Worm (Caenorhabditis elegans) whole organism, early embryonic: ENCODE measurements around the gene F38E11.6.

Source experiments
- B0310.2 ChIP-seq: sonication (generic microtip); optimal IDR thresholded peaks from 2 replicates; lab custom pipeline; 2016; ENCODE audit warnings: mild to moderate bottlenecking, missing genetic modification characterization, missing compliant biosample characterization
- aly-1 ChIP-seq: sonication (generic microtip); optimal IDR thresholded peaks from 2 replicates; lab custom pipeline; 2016; ENCODE audit warnings: missing genetic modification characterization, missing compliant biosample characterization
- ama-1 ChIP-seq: fragments of 150-350 bp; optimal IDR thresholded peaks from 2 replicates; lab custom pipeline; 2014
- ceh-36 ChIP-seq: sonication (generic microtip); optimal IDR thresholded peaks from 2 replicates; lab custom pipeline; 2016; ENCODE audit warnings: missing genetic modification characterization, inconsistent platforms, missing compliant biosample characterization
- ets-7 ChIP-seq: sonication (generic microtip); optimal IDR thresholded peaks from 2 replicates; lab custom pipeline; 2016; ENCODE audit warnings: missing genotype, missing genetic modification characterization, missing compliant biosample characterization
- hmbx-1 ChIP-seq: sonication (generic microtip); optimal IDR thresholded peaks from 2 replicates; lab custom pipeline; 2016; ENCODE audit warnings: mild to moderate bottlenecking, missing genetic modification characterization, missing compliant biosample characterization
- pes-1 ChIP-seq: fragments of 200-800 bp; sonication (Bioruptor generic); IDR thresholded peaks from 2 replicates; pipeline ENCODE4 v1.3.6; 2022; ENCODE audit warnings: missing genetic modification reagents, missing genetic modification characterization, missing compliant biosample characterization
- tbx-37 ChIP-seq: fragments of 200-800 bp; sonication (Bioruptor generic); conservative IDR thresholded peaks from 2 replicates; pipeline ENCODE4 v1.3.6; 2022; ENCODE audit warnings: missing genetic modification reagents, missing genetic modification characterization, missing compliant biosample characterization
- tra-4 ChIP-seq: sonication (generic microtip); optimal IDR thresholded peaks from 2 replicates; lab custom pipeline; 2017; ENCODE audit warnings: missing genetic modification characterization, missing compliant biosample characterization

DNA sequence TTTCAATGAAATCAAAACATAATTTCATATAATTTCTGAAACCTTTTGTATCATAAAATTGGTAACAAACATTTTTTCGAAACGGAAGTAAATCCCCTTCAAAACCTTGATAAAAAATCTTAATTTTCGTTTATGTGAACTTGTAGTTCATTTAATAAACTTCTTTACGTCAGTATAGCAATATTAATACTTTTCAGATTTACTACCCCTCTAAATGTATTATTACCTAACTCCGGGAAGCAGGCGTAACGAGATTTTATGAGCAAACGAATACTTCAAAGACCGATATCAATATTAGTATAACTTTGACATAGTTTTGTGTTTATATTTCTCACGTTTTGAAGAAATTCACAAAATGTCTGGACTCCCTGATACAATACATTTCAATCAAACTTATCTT is 21.0 kb upstream of the F38E11.6 start, which contains the start of gene sru-1:
- no peak for TF ChIP-seq ama-1 (lab: Kevin White, UChicago)
- TF ChIP-seq aly-1 (tag; lab: Kevin White, UChicago): no peak
- TF ChIP-seq tra-4 (tag; lab: Kevin White, UChicago): no peak
- TF ChIP-seq pes-1: no peak
- TF ChIP-seq ceh-36 (tag; lab: Kevin White, UChicago): no peak
- no peak for TF ChIP-seq ets-7
- no peak for TF ChIP-seq tbx-37 (GFP tag; lab: Robert Waterston, UW)
- TF ChIP-seq hmbx-1 (tag; lab: Kevin White, UChicago): no peak
- TF ChIP-seq B0310.2 (tag; lab: Kevin White, UChicago): no peak
